Fruit fly (Drosophila melanogaster): ENCODE results near the gene prd1.

Gene prd1

dm6 chr3R:11776068-11776767, 10.6 kb downstream of the prd1 start:
- TF ChIP-seq Snoo (tag; optimal IDR thresholded peaks at IDR 0.05) (no peak), CG17806 (tag; optimal IDR thresholded peaks at IDR 0.05) (no peak), CG34367 (tag; optimal IDR thresholded peaks at IDR 0.05) (no peak), CG8301 (tag; optimal IDR thresholded peaks at IDR 0.05) (no peak), CG4496 (GFP tag; IDR thresholded peaks at IDR 0.05) (no peak), CG8159 (tag; optimal IDR thresholded peaks at IDR 0.05) (no peak), EcR (GFP tag; optimal IDR thresholded peaks at IDR 0.05) (no peak), D1 (tag; optimal IDR thresholded peaks at IDR 0.05) (no peak), CG12605 (GFP tag; IDR thresholded peaks at IDR 0.05) (no peak), fd96Ca (GFP tag; IDR thresholded peaks at IDR 0.05) (no peak), CG13204 (GFP tag; optimal IDR thresholded peaks at IDR 0.05) (no peak)

- TF ChIP-seq CG34367 (tag; optimal IDR thresholded peaks at IDR 0.05) (no peak), Ets98B (GFP tag; IDR thresholded peaks at IDR 0.05) (no peak), CG32121 (GFP tag; IDR thresholded peaks at IDR 0.05) (no peak), CG4496 (GFP tag; IDR thresholded peaks at IDR 0.05) (no peak), EcR (GFP tag; optimal IDR thresholded peaks at IDR 0.05) (no peak), fd96Ca (GFP tag; IDR thresholded peaks at IDR 0.05) (no peak), CG12605 (GFP tag; IDR thresholded peaks at IDR 0.05) (no peak), CG14655 (GFP tag; optimal IDR thresholded peaks at IDR 0.05) (no peak), rn (GFP tag; IDR thresholded peaks at IDR 0.05) (no peak), Pif1A (GFP tag; optimal IDR thresholded peaks at IDR 0.05) (no peak), CG8301 (tag; optimal IDR thresholded peaks at IDR 0.05) (no peak), Snoo (tag; optimal IDR thresholded peaks at IDR 0.05) (no peak), CG17806 (tag; optimal IDR thresholded peaks at IDR 0.05) (no peak), CG9948 (tag; optimal IDR thresholded peaks at IDR 0.05) (no peak), gl (tag; optimal IDR thresholded peaks at IDR 0.05) (no peak), CG10348 (GFP tag; IDR thresholded peaks at IDR 0.05) (no peak), CG13204 (GFP tag; optimal IDR thresholded peaks at IDR 0.05) (no peak), CG8159 (tag; optimal IDR thresholded peaks at IDR 0.05) (no peak), CG15710 (tag; optimal IDR thresholded peaks at IDR 0.05) (no peak)
These were observed 11.6 kb downstream of the prd1 start for dm6 chr3R:11775207-11775606.

dm6 chr3R:11773999-11774397, 12.8 kb downstream of the prd1 start:
- peak; percentile 36 for TF ChIP-seq CG8301 (tag; optimal IDR thresholded peaks at IDR 0.05)
- no peak for TF ChIP-seq gl (tag; optimal IDR thresholded peaks at IDR 0.05)
- TF ChIP-seq CG32121 (GFP tag; IDR thresholded peaks at IDR 0.05): peak; percentile 35; the same call in 1 of the 2 replicates
- peak; percentile 84 for TF ChIP-seq CG8159 (tag; optimal IDR thresholded peaks at IDR 0.05)
- TF ChIP-seq fd96Ca (GFP tag; IDR thresholded peaks at IDR 0.05): no peak
- peak; percentile 29 for TF ChIP-seq D1 (tag; optimal IDR thresholded peaks at IDR 0.05)
- peak; percentile 69 for TF ChIP-seq CG9948 (tag; optimal IDR thresholded peaks at IDR 0.05)
- TF ChIP-seq CG10348 (GFP tag; IDR thresholded peaks at IDR 0.05): no peak
- peak; percentile 74 for TF ChIP-seq CG15710 (tag; optimal IDR thresholded peaks at IDR 0.05)
- peak; percentile 30 for TF ChIP-seq Snoo (tag; optimal IDR thresholded peaks at IDR 0.05)
- TF ChIP-seq CG34367 (tag; optimal IDR thresholded peaks at IDR 0.05): peak; percentile 42
- no peak for TF ChIP-seq Pif1B (GFP tag; optimal IDR thresholded peaks at IDR 0.05)
- TF ChIP-seq CG13204 (GFP tag; optimal IDR thresholded peaks at IDR 0.05): no peak
- no peak for TF ChIP-seq CG4496 (GFP tag; IDR thresholded peaks at IDR 0.05)
- TF ChIP-seq CG12605 (GFP tag; IDR thresholded peaks at IDR 0.05): no peak
- no peak for TF ChIP-seq Ets98B (GFP tag; IDR thresholded peaks at IDR 0.05)
- TF ChIP-seq CG14655 (GFP tag; optimal IDR thresholded peaks at IDR 0.05): peak; percentile 44
- TF ChIP-seq EcR (GFP tag; optimal IDR thresholded peaks at IDR 0.05): no peak
- no peak for TF ChIP-seq Pif1A (GFP tag; optimal IDR thresholded peaks at IDR 0.05)
- TF ChIP-seq rn (GFP tag; IDR thresholded peaks at IDR 0.05): no peak
- TF ChIP-seq CG17806 (tag; optimal IDR thresholded peaks at IDR 0.05): peak; percentile 59

dm6 chr3R:11773325-11773998, 13.4 kb downstream of the prd1 start:
- peak; percentile 50 for TF ChIP-seq CG13204 (GFP tag; optimal IDR thresholded peaks at IDR 0.05)
- TF ChIP-seq EcR (GFP tag; optimal IDR thresholded peaks at IDR 0.05): peak; percentile 3
- TF ChIP-seq CG8301 (tag; optimal IDR thresholded peaks at IDR 0.05): peak; percentile 53
- no peak for TF ChIP-seq gl (tag; optimal IDR thresholded peaks at IDR 0.05)
- TF ChIP-seq CG9948 (tag; optimal IDR thresholded peaks at IDR 0.05): no peak
- TF ChIP-seq Snoo (tag; optimal IDR thresholded peaks at IDR 0.05): no peak
- no peak for TF ChIP-seq CG12605 (GFP tag; IDR thresholded peaks at IDR 0.05)
- no peak for TF ChIP-seq D1 (tag; optimal IDR thresholded peaks at IDR 0.05)
- peak; percentile 5 for TF ChIP-seq Pif1A (GFP tag; optimal IDR thresholded peaks at IDR 0.05)
- peak; percentile 44 for TF ChIP-seq CG14655 (GFP tag; optimal IDR thresholded peaks at IDR 0.05)
- no peak for TF ChIP-seq CG15710 (tag; optimal IDR thresholded peaks at IDR 0.05)
- TF ChIP-seq Ets98B (GFP tag; IDR thresholded peaks at IDR 0.05): peak; percentile 40; the same call in 1 of the 2 replicates

dm6 chr3R:11772181-11772827, 14.5 kb downstream of the prd1 start:
- TF ChIP-seq CG4496 (GFP tag; IDR thresholded peaks at IDR 0.05) (no peak), rn (GFP tag; IDR thresholded peaks at IDR 0.05) (no peak), EcR (GFP tag; optimal IDR thresholded peaks at IDR 0.05) (no peak), CG14655 (GFP tag; optimal IDR thresholded peaks at IDR 0.05) (no peak), CG13204 (GFP tag; optimal IDR thresholded peaks at IDR 0.05) (no peak), CG9948 (tag; optimal IDR thresholded peaks at IDR 0.05) (no peak), Ets98B (GFP tag; IDR thresholded peaks at IDR 0.05) (no peak), gl (tag; optimal IDR thresholded peaks at IDR 0.05) (no peak), CG8159 (tag; optimal IDR thresholded peaks at IDR 0.05) (no peak), CG15710 (tag; optimal IDR thresholded peaks at IDR 0.05) (no peak), Pif1B (GFP tag; optimal IDR thresholded peaks at IDR 0.05) (no peak), CG10348 (GFP tag; IDR thresholded peaks at IDR 0.05) (no peak), fd96Ca (GFP tag; IDR thresholded peaks at IDR 0.05) (no peak), CG17806 (tag; optimal IDR thresholded peaks at IDR 0.05) (no peak), D1 (tag; optimal IDR thresholded peaks at IDR 0.05) (no peak), CG32121 (GFP tag; IDR thresholded peaks at IDR 0.05) (no peak), CG12605 (GFP tag; IDR thresholded peaks at IDR 0.05) (no peak), CG8301 (tag; optimal IDR thresholded peaks at IDR 0.05) (no peak), CG34367 (tag; optimal IDR thresholded peaks at IDR 0.05) (no peak)
